Fruit fly (Drosophila melanogaster): ENCODE results near the gene CecA2.
A peak's percentile ranks its signal among the peaks of the same experiment; 100 is the strongest.

Gene CecA2

dm6 chr3R:30200091-30200698 lies 11.8 kb upstream of the CecA2 start (continued):
- TF ChIP-seq row (GFP tag; IDR thresholded peaks at IDR 0.05), result peak; percentile 72
- TF ChIP-seq toy (GFP tag; IDR thresholded peaks at IDR 0.05), result 0 out of 2 replicates have a peak, but pooled peaks have one; percentile 33
- TF ChIP-seq Taf1 (GFP tag; IDR thresholded peaks at IDR 0.05), result 0 out of 2 replicates have a peak, but pooled peaks have one; percentile 41
- 0 out of 3 replicates have a peak, but pooled peaks have one; percentile 24 for TF ChIP-seq otp (GFP tag; IDR thresholded peaks at IDR 0.05)
- peak; percentile 3 for TF ChIP-seq CG4424 (GFP tag; optimal IDR thresholded peaks at IDR 0.05)
- no peak for TF ChIP-seq tup (GFP tag; optimal IDR thresholded peaks at IDR 0.05)
- no peak for TF ChIP-seq chm (GFP tag; IDR thresholded peaks at IDR 0.05)
- TF ChIP-seq CG1647 (GFP tag; optimal IDR thresholded peaks at IDR 0.05), result no peak
- TF ChIP-seq Dbx (GFP tag; IDR thresholded peaks at IDR 0.05), result no peak; the same call in 2 of the 3 replicates
- no peak for TF ChIP-seq CG5245 (GFP tag; optimal IDR thresholded peaks at IDR 0.05)
- TF ChIP-seq Adf1 (GFP tag; IDR thresholded peaks at IDR 0.05), result peak; percentile 24; the same call in 1 of the 2 replicates
- peak; percentile 28 for TF ChIP-seq CG2678 (tag; optimal IDR thresholded peaks at IDR 0.05)
- peak; percentile 22 for TF ChIP-seq CoRest (tag; optimal IDR thresholded peaks at IDR 0.05)
- no peak for TF ChIP-seq bigmax (GFP tag; optimal IDR thresholded peaks at IDR 0.05)
- TF ChIP-seq CG11456 (GFP tag; IDR thresholded peaks at IDR 0.05), result peak; percentile 71; the same call in 2 of the 3 replicates
- TF ChIP-seq Antp (GFP tag; optimal IDR thresholded peaks at IDR 0.05), result peak; percentile 24
- TF ChIP-seq sr (GFP tag; IDR thresholded peaks at IDR 0.05), result peak; percentile 85
- TF ChIP-seq CHES-1-like (GFP tag; optimal IDR thresholded peaks at IDR 0.05), result peak; percentile 15
- no peak for TF ChIP-seq Stat92E (GFP tag; optimal IDR thresholded peaks at IDR 0.05)
- TF ChIP-seq CG11398 (GFP tag; optimal IDR thresholded peaks at IDR 0.05), result no peak
- peak; percentile 38 for TF ChIP-seq mam (GFP tag; optimal IDR thresholded peaks at IDR 0.05)
- TF ChIP-seq CG8765 (GFP tag; IDR thresholded peaks at IDR 0.05), result no peak
- TF ChIP-seq rib (GFP tag; IDR thresholded peaks at IDR 0.05), result no peak
- peak; percentile 29 to 80 for TF ChIP-seq Pdp1 (GFP tag; optimal IDR thresholded peaks at IDR 0.05)
- TF ChIP-seq crol (GFP tag; IDR thresholded peaks at IDR 0.05), result peak; percentile 79
- 0 out of 3 replicates have a peak, but pooled peaks have one; percentile 47 for TF ChIP-seq CG2889 (GFP tag; IDR thresholded peaks at IDR 0.05)
- no peak for TF ChIP-seq Atf-2 (GFP tag; optimal IDR thresholded peaks at IDR 0.05)
- peak; percentile 61 for TF ChIP-seq sens (GFP tag)
- peak; percentile 7 for TF ChIP-seq grn (GFP tag; optimal IDR thresholded peaks at IDR 0.05)
- 0 out of 2 replicates have a peak, but pooled peaks have one; percentile 46 for TF ChIP-seq GATAe (GFP tag; conservative IDR thresholded peaks at IDR 0.05)
- TF ChIP-seq dysf (GFP tag; IDR thresholded peaks at IDR 0.05), result peak; percentile 64
- no peak for TF ChIP-seq Kr (GFP tag; optimal IDR thresholded peaks at IDR 0.05)
- peak; percentile 36 for TF ChIP-seq lmd (GFP tag; IDR thresholded peaks at IDR 0.05)
- TF ChIP-seq pros (GFP tag; optimal IDR thresholded peaks at IDR 0.05), result no peak
- peak; percentile 21 for TF ChIP-seq sd (tag; optimal IDR thresholded peaks at IDR 0.05)
- no peak for TF ChIP-seq yki (optimal IDR thresholded peaks at IDR 0.05)
- peak; percentile 21; the same call in 1 of the 2 replicates for TF ChIP-seq CG6689 (GFP tag; IDR thresholded peaks at IDR 0.05)
- peak; percentile 18 for TF ChIP-seq CG12155 (GFP tag; optimal IDR thresholded peaks at IDR 0.05)
- peak; percentile 52 for TF ChIP-seq CG13296 (GFP tag; optimal IDR thresholded peaks at IDR 0.05)
- TF ChIP-seq dpn (GFP tag; optimal IDR thresholded peaks at IDR 0.05), result peak; percentile 24 to 44
- no peak for TF ChIP-seq nerfin-2 (GFP tag; IDR thresholded peaks at IDR 0.05; ENCODE audit: partially characterized antibody)
- TF ChIP-seq E2f2 (GFP tag; IDR thresholded peaks at IDR 0.05), result no peak
- peak; percentile 11; the same call in 1 of the 2 replicates for TF ChIP-seq MBD-R2 (GFP tag; IDR thresholded peaks at IDR 0.05)
- no peak for TF ChIP-seq hth (optimal IDR thresholded peaks at IDR 0.05)
- peak; percentile 37 for TF ChIP-seq Sox102F (GFP tag; optimal IDR thresholded peaks at IDR 0.05)
- peak; percentile 14 for TF ChIP-seq CG17385 (GFP tag; optimal IDR thresholded peaks at IDR 0.05)
- TF ChIP-seq CG30403 (GFP tag; optimal IDR thresholded peaks at IDR 0.05), result peak; percentile 12
- TF ChIP-seq CG7357 (GFP tag; IDR thresholded peaks at IDR 0.05), result 0 out of 3 replicates have a peak, but pooled peaks have one; percentile 23
- TF ChIP-seq ind (GFP tag; optimal IDR thresholded peaks at IDR 0.05), result peak; percentile 11
- peak; percentile 44 for TF ChIP-seq CG3847 (GFP tag; IDR thresholded peaks at IDR 0.05)
- peak; percentile 31 for TF ChIP-seq CG7839 (tag; optimal IDR thresholded peaks at IDR 0.05)

Measured in whole organism, embryonic.